Fruit fly (Drosophila melanogaster) whole organism, embryonic: ENCODE data around the gene Sirup.

Experiments
- ATbp ChIP-seq: fragments of 200-800 bp; sonication (Bioruptor generic); optimal IDR thresholded peaks from 2 replicates; lab custom pipeline; 2017; ENCODE audit warnings: missing biosample characterization, mild to moderate bottlenecking, missing genetic modification characterization, missing genetic modification reagents
- Bgb ChIP-seq: fragments of 200-800 bp; sonication (Bioruptor generic); IDR thresholded peaks from 2 replicates; pipeline ENCODE4 v1.3.6; 2022; ENCODE audit warnings: missing biosample characterization, missing genetic modification characterization; ENCODE audit not compliant: partially characterized antibody
- CG10654 ChIP-seq: fragments of 200-800 bp; sonication (Bioruptor generic); optimal IDR thresholded peaks from 2 replicates; lab custom pipeline; 2016; ENCODE audit warnings: missing biosample characterization, missing genetic modification characterization
- CG11695 ChIP-seq: fragments of 200-800 bp; sonication (Bioruptor generic); IDR thresholded peaks from 3 replicates; pipeline ENCODE4 v1.3.6; 2022; ENCODE audit warnings: missing biosample characterization, missing genetic modification characterization
- CG11696 ChIP-seq: fragments of 200-800 bp; sonication (Bioruptor generic); IDR thresholded peaks from 2 replicates; pipeline ENCODE4 v1.3.6; 2022; ENCODE audit warnings: missing biosample characterization, missing genetic modification characterization
- CG12299 ChIP-seq: fragments of 200-800 bp; sonication (Bioruptor generic); optimal IDR thresholded peaks from 2 replicates; lab custom pipeline; 2018; ENCODE audit warnings: missing biosample characterization, mild to moderate bottlenecking, missing genetic modification characterization
- CG12659 ChIP-seq: fragments of 200-800 bp; sonication (Bioruptor generic); optimal IDR thresholded peaks from 3 replicates; lab custom pipeline; 2017; ENCODE audit warnings: mild to moderate bottlenecking, missing biosample characterization, missing genetic modification reagents, missing genetic modification characterization
- CG13296 ChIP-seq: fragments of 200-800 bp; sonication (Bioruptor generic); optimal IDR thresholded peaks from 3 replicates; lab custom pipeline; 2018; ENCODE audit warnings: missing biosample characterization, mild to moderate bottlenecking, missing genetic modification characterization
- CG13624 ChIP-seq: fragments of 200-800 bp; sonication (Bioruptor generic); optimal IDR thresholded peaks from 2 replicates; lab custom pipeline; 2016; ENCODE audit warnings: missing biosample characterization, missing genetic modification characterization
- CG13894 ChIP-seq: fragments of 200-800 bp; sonication (Bioruptor generic); optimal IDR thresholded peaks from 3 replicates; lab custom pipeline; 2018; ENCODE audit warnings: missing biosample characterization, mild to moderate bottlenecking, missing genetic modification characterization, moderate library complexity
- CG15011 ChIP-seq: fragments of 200-800 bp; sonication (Bioruptor generic); optimal IDR thresholded peaks from 3 replicates; lab custom pipeline; 2018; ENCODE audit warnings: missing biosample characterization, mild to moderate bottlenecking, missing genetic modification characterization
- CG1529 ChIP-seq: fragments of 200-800 bp; sonication (Bioruptor generic); optimal IDR thresholded peaks from 3 replicates; lab custom pipeline; 2018; ENCODE audit warnings: missing biosample characterization, missing genetic modification characterization
- CG15696 ChIP-seq: fragments of 200-800 bp; sonication (Bioruptor generic); optimal IDR thresholded peaks from 2 replicates; lab custom pipeline; 2019; ENCODE audit warnings: missing biosample characterization, mild to moderate bottlenecking, missing genetic modification characterization, moderate library complexity
- CG2199 ChIP-seq: fragments of 200-800 bp; sonication (Bioruptor generic); IDR thresholded peaks from 3 replicates; pipeline ENCODE4 v1.3.6; 2022; ENCODE audit warnings: missing biosample characterization, missing genetic modification characterization
- CG30403 ChIP-seq: fragments of 200-800 bp; sonication (Bioruptor generic); optimal IDR thresholded peaks from 3 replicates; lab custom pipeline; 2016; ENCODE audit warnings: missing biosample characterization, missing genetic modification characterization
- CG32767 ChIP-seq: fragments of 200-800 bp; sonication (Bioruptor generic); IDR thresholded peaks from 2 replicates; pipeline ENCODE4 v1.3.6; 2022; ENCODE audit warnings: missing biosample characterization, missing genetic modification characterization
- CG33557 ChIP-seq: fragments of 200-800 bp; sonication (Bioruptor generic); optimal IDR thresholded peaks from 2 replicates; lab custom pipeline; 2019; ENCODE audit warnings: missing biosample characterization, mild to moderate bottlenecking, missing genetic modification characterization, moderate library complexity
- CG6765 ChIP-seq: fragments of 200-800 bp; sonication (Bioruptor generic); optimal IDR thresholded peaks from 3 replicates; lab custom pipeline; 2017; ENCODE audit warnings: missing biosample characterization, mild to moderate bottlenecking, missing genetic modification characterization
- CG8281 ChIP-seq: fragments of 200-800 bp; sonication (Bioruptor generic); optimal IDR thresholded peaks from 2 replicates; lab custom pipeline; 2018; ENCODE audit warnings: missing biosample characterization, mild to moderate bottlenecking, missing genetic modification characterization, moderate library complexity
- Chrac-16 ChIP-seq: fragments of 200-800 bp; sonication (Bioruptor generic); optimal IDR thresholded peaks from 3 replicates; lab custom pipeline; 2016; ENCODE audit warnings: missing biosample characterization, missing genetic modification characterization
- E2f1 ChIP-seq: fragments of 200-800 bp; sonication (Bioruptor generic); IDR thresholded peaks from 2 replicates; pipeline ENCODE4 v1.3.6; 2022; ENCODE audit warnings: missing biosample characterization, missing genetic modification characterization
- Eip74EF ChIP-seq, 2 experiments: fragments of 200-800 bp in 1 of 2; fragments of >200 bp in 1 of 2; sonication (Bioruptor generic) in 1 of 2; optimal IDR thresholded peaks; 2 replicates each; lab custom pipeline; 2017 to 2019; ENCODE audit warnings: missing biosample characterization in 2 of 2, missing genetic modification characterization in 2 of 2, mild to moderate bottlenecking in 1 of 2, moderate library complexity in 1 of 2
- H2.0 ChIP-seq: fragments of 200-800 bp; sonication (Bioruptor generic); IDR thresholded peaks from 2 replicates; pipeline ENCODE4 v1.3.6; 2022; ENCODE audit warnings: missing biosample characterization, missing genetic modification characterization
- HHEX ChIP-seq: fragments of 200-800 bp; sonication (Bioruptor generic); optimal IDR thresholded peaks from 3 replicates; lab custom pipeline; 2017; ENCODE audit warnings: missing biosample characterization, mild to moderate bottlenecking, missing genetic modification characterization, missing genetic modification reagents
- Hmr ChIP-seq: fragments of 200-800 bp; sonication (Bioruptor generic); optimal IDR thresholded peaks from 3 replicates; lab custom pipeline; 2017; ENCODE audit warnings: mild to moderate bottlenecking, missing biosample characterization, missing genetic modification reagents, missing genetic modification characterization
- Hsf ChIP-seq: fragments of 200-800 bp; sonication (Bioruptor generic); optimal IDR thresholded peaks from 3 replicates; lab custom pipeline; 2016; ENCODE audit warnings: missing biosample characterization, missing genetic modification characterization
- Lhr ChIP-seq: fragments of 200-800 bp; sonication (Bioruptor generic); optimal IDR thresholded peaks from 3 replicates; lab custom pipeline; 2017; ENCODE audit warnings: mild to moderate bottlenecking, missing biosample characterization, missing genetic modification reagents, missing genetic modification characterization
- MESR4 ChIP-seq: fragments of 200-800 bp; sonication (Bioruptor generic); optimal IDR thresholded peaks from 2 replicates; lab custom pipeline; 2018; ENCODE audit warnings: missing biosample characterization, mild to moderate bottlenecking, missing genetic modification characterization, moderate library complexity
- Nf-YA ChIP-seq: fragments of 200-800 bp; sonication (Bioruptor generic); IDR thresholded peaks from 2 replicates; pipeline ENCODE4 v1.3.6; 2022; ENCODE audit warnings: missing biosample characterization, missing genetic modification characterization
- Ptx1 ChIP-seq: fragments of 200-800 bp; sonication (Bioruptor generic); IDR thresholded peaks from 2 replicates; pipeline ENCODE4 v1.3.6; 2022; ENCODE audit warnings: missing biosample characterization, missing genetic modification characterization
- Rfx ChIP-seq: fragments of 200-800 bp; sonication (Bioruptor generic); IDR thresholded peaks from 2 replicates; pipeline ENCODE4 v1.3.6; 2022; ENCODE audit warnings: missing biosample characterization, missing genetic modification characterization
- Rx ChIP-seq: fragments of 200-800 bp; sonication (Bioruptor generic); IDR thresholded peaks from 2 replicates; pipeline ENCODE4 v1.3.6; 2022; ENCODE audit warnings: missing biosample characterization, missing genetic modification characterization
- Stat92E ChIP-seq, 3 experiments: fragments of >200 bp in 2 of 3; fragments of 200-800 bp in 1 of 3; sonication (Bioruptor generic) in 1 of 3; optimal IDR thresholded peaks; 2 replicates each; lab custom pipeline; 2017 to 2019; ENCODE audit warnings: missing biosample characterization in 3 of 3, missing genetic modification characterization in 3 of 3, mild to moderate bottlenecking in 1 of 3, moderate library complexity in 1 of 3
- Xrp1 ChIP-seq: fragments of 200-800 bp; sonication (Bioruptor generic); IDR thresholded peaks from 2 replicates; pipeline ENCODE4 v1.3.6; 2022; ENCODE audit warnings: missing biosample characterization, missing genetic modification characterization
- ato ChIP-seq: fragments of 200-800 bp; sonication (Bioruptor generic); IDR thresholded peaks from 2 replicates; pipeline ENCODE4 v1.3.6; 2022; ENCODE audit warnings: missing biosample characterization, missing genetic modification characterization; ENCODE audit not compliant: partially characterized antibody
- az2 ChIP-seq: fragments of 200-800 bp; sonication (Bioruptor generic); optimal IDR thresholded peaks from 3 replicates; lab custom pipeline; 2016; ENCODE audit warnings: missing biosample characterization, missing genetic modification characterization
- cad ChIP-seq: fragments of >200 bp; optimal IDR thresholded peaks from 2 replicates; lab custom pipeline; 2017; ENCODE audit warnings: missing biosample characterization, missing genetic modification characterization
- cg ChIP-seq: fragments of 200-800 bp; sonication (Bioruptor generic); optimal IDR thresholded peaks from 3 replicates; lab custom pipeline; 2019; ENCODE audit warnings: missing biosample characterization, mild to moderate bottlenecking, missing genetic modification characterization, moderate library complexity
- dmrt99B ChIP-seq: fragments of 200-800 bp; sonication (Bioruptor generic); optimal IDR thresholded peaks from 2 replicates; lab custom pipeline; 2018; ENCODE audit warnings: missing biosample characterization, mild to moderate bottlenecking, missing genetic modification characterization, moderate library complexity
- dpn ChIP-seq, 2 experiments: fragments of 200-800 bp; sonication (Bioruptor generic); optimal IDR thresholded peaks; 3 replicates each; lab custom pipeline; 2016; ENCODE audit warnings: missing biosample characterization in 2 of 2, missing genetic modification characterization in 2 of 2
- gsb-n ChIP-seq: fragments of 200-800 bp; sonication (Bioruptor generic); optimal IDR thresholded peaks from 3 replicates; lab custom pipeline; 2018; ENCODE audit warnings: missing biosample characterization, mild to moderate bottlenecking, missing genetic modification characterization
- kni ChIP-seq: fragments of 200-800 bp; sonication (Bioruptor generic); optimal IDR thresholded peaks from 3 replicates; lab custom pipeline; 2017; ENCODE audit warnings: mild to moderate bottlenecking, missing biosample characterization, missing genetic modification reagents, missing genetic modification characterization
- lmd ChIP-seq: fragments of 200-800 bp; sonication (Bioruptor generic); IDR thresholded peaks from 2 replicates; pipeline ENCODE4 v1.3.6; 2022; ENCODE audit warnings: missing biosample characterization, missing genetic modification characterization
- pros ChIP-seq: fragments of 200-800 bp; sonication (Bioruptor generic); optimal IDR thresholded peaks from 3 replicates; lab custom pipeline; 2019; ENCODE audit warnings: missing biosample characterization, mild to moderate bottlenecking, missing genetic modification characterization, moderate library complexity
- psq ChIP-seq: fragments of 200-800 bp; sonication (Bioruptor generic); optimal IDR thresholded peaks from 2 replicates; lab custom pipeline; 2017; ENCODE audit warnings: missing biosample characterization, missing genetic modification characterization
- so ChIP-seq: fragments of 200-800 bp; sonication (Bioruptor generic); IDR thresholded peaks from 3 replicates; pipeline ENCODE4 v1.3.6; 2022; ENCODE audit warnings: missing biosample characterization, missing genetic modification characterization
- sug ChIP-seq: fragments of 200-800 bp; optimal IDR thresholded peaks from 2 replicates; lab custom pipeline; 2019; ENCODE audit warnings: missing biosample characterization, mild to moderate bottlenecking, missing genetic modification characterization, moderate library complexity
- usp ChIP-seq: fragments of >200 bp; optimal IDR thresholded peaks from 2 replicates; lab custom pipeline; 2017; ENCODE audit warnings: missing biosample characterization, missing genetic modification characterization
- wdn ChIP-seq: fragments of 200-800 bp; sonication (Bioruptor generic); IDR thresholded peaks from 2 replicates; pipeline ENCODE4 v1.3.6; 2022; ENCODE audit warnings: missing biosample characterization, missing genetic modification characterization

Gene Sirup

dm6 chr2L:8042645-8043281 lies 44.1 kb downstream of the Sirup start, which contains the start of gene RpL36A (continued):
- TF ChIP-seq Ptx1 (GFP tag; lab: Robert Waterston, UW) = peak; percentile 47
- peak; percentile 16 for TF ChIP-seq Lhr (GFP tag; lab: Kevin White, UChicago)
- TF ChIP-seq H2.0 = no peak; the same call in 1 of the 2 replicates
- TF ChIP-seq CG11696 (GFP tag; lab: Robert Waterston, UW) = 0 out of 2 replicates have a peak, but pooled peaks have one; percentile 23
- TF ChIP-seq CG11695 (GFP tag; lab: Robert Waterston, UW) = no peak; the same call in 2 of the 3 replicates
- TF ChIP-seq CG15011 (GFP tag; lab: Kevin White, UChicago) = no peak
- TF ChIP-seq Chrac-16 = peak; percentile 41
- TF ChIP-seq CG12659 (GFP tag; lab: Kevin White, UChicago) = peak; percentile 81
- TF ChIP-seq CG10654 = no peak
- TF ChIP-seq so = peak; percentile 76; the same call in 2 of the 3 replicates
- no peak for TF ChIP-seq az2 (GFP tag; lab: Kevin White, UChicago)
- no peak for TF ChIP-seq CG8281 (tag; lab: Kevin White, UChicago)
- no peak for TF ChIP-seq usp (GFP tag; lab: Kevin White, UChicago)
- peak; percentile 12; the same call in 1 of the 2 replicates for TF ChIP-seq Xrp1 (GFP tag; lab: Robert Waterston, UW)
- peak; percentile 81 for TF ChIP-seq CG6765 (GFP tag; lab: Kevin White, UChicago)
- peak; percentile 54 for TF ChIP-seq HHEX (GFP tag; lab: Kevin White, UChicago)
- peak; percentile 13; the same call in 1 of the 2 replicates for TF ChIP-seq E2f1 (GFP tag; lab: Robert Waterston, UW)
- TF ChIP-seq Rx (GFP tag; lab: Robert Waterston, UW) = no peak
- TF ChIP-seq ato = peak; percentile 91
- no peak for TF ChIP-seq pros (GFP tag; lab: Kevin White, UChicago)
- TF ChIP-seq CG15696 (tag; lab: Kevin White, UChicago) = no peak
- peak; percentile 50 for TF ChIP-seq CG12299 (tag; lab: Kevin White, UChicago)
- no peak for TF ChIP-seq kni (GFP tag; lab: Kevin White, UChicago)
- no peak for TF ChIP-seq dmrt99B (tag; lab: Kevin White, UChicago)
- no peak for TF ChIP-seq psq (GFP tag; lab: Kevin White, UChicago)
- TF ChIP-seq Nf-YA (GFP tag; lab: Robert Waterston, UW) = 0 out of 2 replicates have a peak, but pooled peaks have one; percentile 18
- TF ChIP-seq cg (GFP tag; lab: Kevin White, UChicago) = no peak
- no peak for TF ChIP-seq Eip74EF (GFP tag; optimal IDR thresholded peaks at IDR 0.05; lab: Kevin White, UChicago)
- TF ChIP-seq lmd (GFP tag; lab: Robert Waterston, UW) = peak; percentile 43; the same call in 1 of the 2 replicates
- peak; percentile 62 for TF ChIP-seq ATbp
- peak; percentile 68 for TF ChIP-seq CG30403 (GFP tag; lab: Kevin White, UChicago)
- no peak for TF ChIP-seq cad (GFP tag; lab: Kevin White, UChicago)
- peak; percentile 78 for TF ChIP-seq Hmr
- TF ChIP-seq CG13624 (GFP tag; lab: Kevin White, UChicago) = peak; percentile 60
- no peak for TF ChIP-seq sug
- no peak for TF ChIP-seq gsb-n (tag; lab: Kevin White, UChicago)
- peak in 1 of 3 experiments; percentile 79 for TF ChIP-seq Stat92E (GFP tag; optimal IDR thresholded peaks at IDR 0.05; lab: Kevin White, UChicago)
- TF ChIP-seq CG33557 (GFP tag; lab: Kevin White, UChicago) = peak; percentile 37
- peak; percentile 75 for TF ChIP-seq CG13296 (GFP tag; lab: Kevin White, UChicago)
- no peak for TF ChIP-seq CG13894 (tag; lab: Kevin White, UChicago)
- peak; percentile 55 for TF ChIP-seq Hsf (GFP tag; lab: Kevin White, UChicago)
- no peak; the same call in 1 of the 2 replicates for TF ChIP-seq wdn (GFP tag; lab: Robert Waterston, UW)
- peak; percentile 97 for TF ChIP-seq Bgb
- TF ChIP-seq MESR4 (GFP tag; lab: Kevin White, UChicago) = peak; percentile 100
- TF ChIP-seq dpn (GFP tag; optimal IDR thresholded peaks at IDR 0.05; lab: Kevin White, UChicago) = peak; percentile 18 to 60
- no peak for TF ChIP-seq CG32767 (GFP tag; lab: Robert Waterston, UW)
- peak; percentile 29 for TF ChIP-seq CG1529 (GFP tag; lab: Kevin White, UChicago)
- TF ChIP-seq Rfx (GFP tag; lab: Robert Waterston, UW) = peak; percentile 81
- 0 out of 3 replicates have a peak, but pooled peaks have one; percentile 63 for TF ChIP-seq CG2199 (GFP tag; lab: Robert Waterston, UW)
